Worm (Caenorhabditis elegans) whole organism, young adult: ENCODE data around the gene cyp-35A4.
"Not testable (repeated sequence)": the region's sequence is repeated elsewhere in the genome, so short reads cannot be mapped to it uniquely, and the experiment has no call there.

Experiments
- ama-1 ChIP-seq, 3 experiments: fragments of 150-350 bp in 1 of 3; sonication (generic microtip) in 2 of 3; optimal IDR thresholded peaks; 2 replicates each; lab custom pipeline; 2014 to 2018; ENCODE audit warnings: missing biosample characterization in 2 of 3, missing genetic modification characterization in 2 of 3, missing genetic modification reagents in 2 of 3
- atf-7 ChIP-seq: sonication (generic microtip); optimal IDR thresholded peaks from 2 replicates; lab custom pipeline; 2017; ENCODE audit warnings: mild to moderate bottlenecking, missing genetic modification characterization, missing compliant biosample characterization
- dpl-1 ChIP-seq: fragments of 150-350 bp; optimal IDR thresholded peaks from 2 replicates; lab custom pipeline; 2014; ENCODE audit warnings: missing biosample characterization, missing genetic modification reagents, missing genetic modification characterization
- egrh-3 ChIP-seq: fragments of 200-800 bp; sonication (Bioruptor generic); IDR thresholded peaks from 2 replicates; pipeline ENCODE4 v1.3.6; 2022; ENCODE audit warnings: missing genetic modification reagents, missing genetic modification characterization, missing compliant biosample characterization
- lin-35 ChIP-seq, 3 experiments: fragments of 150-350 bp in 2 of 3; sonication (generic microtip) in 1 of 3; optimal IDR thresholded peaks; 2 replicates each; lab custom pipeline; 2014 to 2018; ENCODE audit warnings: missing biosample characterization in 3 of 3, missing genetic modification characterization in 3 of 3, missing genetic modification reagents in 3 of 3
- nfya-1 ChIP-seq: sonication (generic microtip); optimal IDR thresholded peaks from 2 replicates; lab custom pipeline; 2017; ENCODE audit warnings: antibody characterized with exemption, missing compliant biosample characterization, missing genetic modification characterization, borderline replicate concordance; ENCODE audit not compliant: insufficient read depth
- unc-62 ChIP-seq: fragments of 150-350 bp; optimal IDR thresholded peaks from 2 replicates; lab custom pipeline; 2014; ENCODE audit warnings: missing biosample characterization, missing genetic modification reagents, missing genetic modification characterization
- ztf-6 ChIP-seq: fragments of 200-800 bp; sonication (Bioruptor generic); IDR thresholded peaks from 2 replicates; pipeline ENCODE4 v1.3.6; 2022; ENCODE audit warnings: missing genetic modification reagents, missing genetic modification characterization, missing compliant biosample characterization

DNA sequence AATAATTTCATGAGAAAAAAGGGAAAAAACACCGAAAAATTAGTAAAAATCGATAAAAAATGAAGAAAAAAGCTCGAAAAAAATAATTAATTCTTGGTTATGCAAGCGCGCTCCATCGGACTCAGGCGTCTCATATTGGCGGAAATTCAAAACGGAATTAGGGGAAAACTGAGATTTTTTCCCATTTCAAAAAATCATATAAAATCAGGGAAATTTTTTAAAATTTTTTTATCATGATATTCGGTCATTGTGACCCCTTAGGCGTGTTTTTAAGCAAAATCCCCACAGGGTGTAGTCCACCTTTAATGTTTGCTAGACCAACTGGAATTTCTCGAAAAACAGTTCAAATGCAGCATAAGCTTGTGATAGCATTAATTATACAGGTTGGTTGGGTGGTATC, 36.5 kb downstream of the cyp-35A4 start:
- not testable (repeated sequence) for TF ChIP-seq nfya-1 (tag; lab: Kevin White, UChicago); atf-7 (tag; lab: Kevin White, UChicago); ztf-6 (GFP tag; lab: Robert Waterston, UW); unc-62 (GFP tag; lab: Kevin White, UChicago); lin-35 (GFP tag; optimal IDR thresholded peaks at IDR 0.05; lab: Kevin White, UChicago); dpl-1 (GFP tag; lab: Kevin White, UChicago); ama-1 (optimal IDR thresholded peaks at IDR 0.05; lab: Kevin White, UChicago); ama-1 (GFP tag; optimal IDR thresholded peaks at IDR 0.05; lab: Kevin White, UChicago); egrh-3 (GFP tag; lab: Robert Waterston, UW)
